Worm (Caenorhabditis elegans): ENCODE results near the gene pho-11.
A peak's percentile ranks its signal among the peaks of the same experiment; 100 is the strongest.

Gene pho-11

ce11 chrII:9937611-9938010 is 6.0 kb downstream of the pho-11 start (continued):
- TF ChIP-seq zfp-3 (GFP tag; conservative IDR thresholded peaks at IDR 0.05) (no peak), nhr-25 (tag; optimal IDR thresholded peaks at IDR 0.05; ENCODE audit: borderline replicate concordance, insufficient read depth) (peak; percentile 7), ces-1 (GFP tag; optimal IDR thresholded peaks at IDR 0.05) (no peak), madf-5 (GFP tag; IDR thresholded peaks at IDR 0.05) (no peak), snpc-4 (tag; optimal IDR thresholded peaks at IDR 0.05) (no peak), unc-130 (GFP tag; optimal IDR thresholded peaks at IDR 0.05) (peak; percentile 13), egl-43 (GFP tag; IDR thresholded peaks at IDR 0.05) (no peak), cey-2 (tag; optimal IDR thresholded peaks at IDR 0.05; ENCODE audit: borderline replicate concordance, insufficient read depth) (peak; percentile 91), mep-1 (tag; optimal IDR thresholded peaks at IDR 0.05) (peak; percentile 90), ceh-28 (tag; optimal IDR thresholded peaks at IDR 0.05) (no peak), mxl-3 (GFP tag; optimal IDR thresholded peaks at IDR 0.05) (peak; percentile 100), nhr-77 (tag; optimal IDR thresholded peaks at IDR 0.05) (peak; percentile 65), jun-1 (tag; optimal IDR thresholded peaks at IDR 0.05) (no peak), nhr-6 (tag; optimal IDR thresholded peaks at IDR 0.05) (peak; percentile 12), ztf-11 (tag; optimal IDR thresholded peaks at IDR 0.05) (no peak), fkh-10 (GFP tag; optimal IDR thresholded peaks at IDR 0.05) (no peak), tra-1 (GFP tag; IDR thresholded peaks at IDR 0.05) (peak; percentile 84), mes-2 (tag; optimal IDR thresholded peaks at IDR 0.05; ENCODE audit: poor library complexity, severe bottlenecking) (peak; percentile 48), lsy-2 (tag; optimal IDR thresholded peaks at IDR 0.05) (peak; percentile 7 to 88), daf-16 (GFP tag; optimal IDR thresholded peaks at IDR 0.05) (peak in 1 of 2 experiments; percentile 19), daf-16 (tag; optimal IDR thresholded peaks at IDR 0.05) (peak; percentile 85), ceh-20 (GFP tag; IDR thresholded peaks at IDR 0.05) (peak; percentile 21; the same call in 1 of the 2 replicates), Y48G9A.11 (GFP tag; IDR thresholded peaks at IDR 0.05) (no peak), nhr-42 (GFP tag; IDR thresholded peaks at IDR 0.05) (no peak), hmg-1.1 (GFP tag; IDR thresholded peaks at IDR 0.05) (peak; percentile 53; the same call in 1 of the 2 replicates), unc-39 (tag; optimal IDR thresholded peaks at IDR 0.05) (no peak)

- no peak for TF ChIP-seq Y5F2A.4 (GFP tag; optimal IDR thresholded peaks at IDR 0.05)
- peak; percentile 57 for TF ChIP-seq lin-38 (GFP tag; IDR thresholded peaks at IDR 0.05)
- peak; percentile 66 for TF ChIP-seq unc-130 (GFP tag; optimal IDR thresholded peaks at IDR 0.05)
- no peak for TF ChIP-seq nhr-41 (GFP tag; IDR thresholded peaks at IDR 0.05)
- TF ChIP-seq Y48G9A.11 (GFP tag; IDR thresholded peaks at IDR 0.05): peak; percentile 76
Observed at ce11 chrII:9938877-9939276, 7.2 kb downstream of the pho-11 start, which contains the start of the genes C05C10.7 and C05C10.5. C05C10.7 (minus strand) TSS chrII:9938971. C05C10.5 (plus strand) TSS chrII:9939040.

- TF ChIP-seq T26A8.4 (GFP tag; IDR thresholded peaks at IDR 0.05) (0 out of 2 replicates have a peak, but pooled peaks have one; percentile 57), nhr-6 (tag; optimal IDR thresholded peaks at IDR 0.05) (peak; percentile 80), sdz-12 (GFP tag; optimal IDR thresholded peaks at IDR 0.05) (no peak), ZK337.2 (GFP tag; IDR thresholded peaks at IDR 0.05) (peak; percentile 77; the same call in 1 of the 2 replicates), gei-8 (GFP tag; optimal IDR thresholded peaks at IDR 0.05) (no peak), hlh-30 (tag; optimal IDR thresholded peaks at IDR 0.05; ENCODE audit: insufficient read depth) (peak; percentile 59), hif-1 (tag; optimal IDR thresholded peaks at IDR 0.05) (peak in 1 of 2 experiments; percentile 92), nhr-48 (tag; optimal IDR thresholded peaks at IDR 0.05) (peak; percentile 20), daf-16 (GFP tag; optimal IDR thresholded peaks at IDR 0.05) (peak in 1 of 2 experiments; percentile 31), daf-16 (tag; optimal IDR thresholded peaks at IDR 0.05) (peak; percentile 15), lim-7 (GFP tag; IDR thresholded peaks at IDR 0.05) (no peak), nhr-42 (GFP tag; IDR thresholded peaks at IDR 0.05) (no peak), dmd-9 (GFP tag; IDR thresholded peaks at IDR 0.05) (peak; percentile 81), hlh-11 (tag; optimal IDR thresholded peaks at IDR 0.05) (peak; percentile 53), mep-1 (tag; optimal IDR thresholded peaks at IDR 0.05) (peak; percentile 82), ceh-20 (GFP tag; IDR thresholded peaks at IDR 0.05) (0 out of 2 replicates have a peak, but pooled peaks have one; percentile 18), lin-13 (GFP tag; optimal IDR thresholded peaks at IDR 0.05) (peak; percentile 28), T20F7.1 (GFP tag; optimal IDR thresholded peaks at IDR 0.05) (peak; percentile 97), zag-1 (tag; optimal IDR thresholded peaks at IDR 0.05) (no peak), vab-7 (GFP tag; IDR thresholded peaks at IDR 0.05) (no peak), unc-62 (GFP tag; optimal IDR thresholded peaks at IDR 0.05 in 1 of 2) (peak in 1 of 2 experiments; percentile 89), unc-62 (tag; optimal IDR thresholded peaks at IDR 0.05) (no peak), Y75B8A.6 (GFP tag; IDR thresholded peaks at IDR 0.05) (no peak), daf-19 (GFP tag; conservative IDR thresholded peaks at IDR 0.05) (no peak), snpc-4 (tag; optimal IDR thresholded peaks at IDR 0.05) (no peak)
Observed at ce11 chrII:9940430-9940829, 8.8 kb downstream of the pho-11 start, which contains the start of gene ufd-3. ufd-3 (plus strand) TSS chrII:9940753.

Measured in whole organism, L4 larva.